Worm (Caenorhabditis elegans) whole organism, midembryonic: ENCODE data around the gene nhr-241.

Experiments used
- T22C8.4 ChIP-seq: fragments of 200-800 bp; sonication (Bioruptor generic); IDR thresholded peaks from 2 replicates; pipeline ENCODE4 v1.3.6; 2022; ENCODE audit warnings: missing genetic modification characterization, missing compliant biosample characterization
- cog-1 ChIP-seq: sonication (generic microtip); optimal IDR thresholded peaks from 2 replicates; lab custom pipeline; 2016; ENCODE audit warnings: missing genetic modification characterization, missing compliant biosample characterization
- med-1 ChIP-seq: sonication (generic microtip); optimal IDR thresholded peaks from 2 replicates; lab custom pipeline; 2017; ENCODE audit warnings: missing genetic modification characterization, mild to moderate bottlenecking, missing compliant biosample characterization, antibody characterized with exemption, missing genetic modification reagents; ENCODE audit not compliant: insufficient read depth
- ref-1 ChIP-seq: fragments of 200-800 bp; sonication (Bioruptor generic); conservative IDR thresholded peaks from 2 replicates; pipeline ENCODE4 v1.3.6; 2022; ENCODE audit warnings: missing genetic modification reagents, missing genetic modification characterization, missing compliant biosample characterization
- ztf-29 ChIP-seq: fragments of 200-800 bp; sonication (Bioruptor generic); IDR thresholded peaks from 2 replicates; pipeline ENCODE4 v1.3.6; 2022; ENCODE audit warnings: missing genetic modification reagents, missing genetic modification characterization, missing compliant biosample characterization

DNA sequence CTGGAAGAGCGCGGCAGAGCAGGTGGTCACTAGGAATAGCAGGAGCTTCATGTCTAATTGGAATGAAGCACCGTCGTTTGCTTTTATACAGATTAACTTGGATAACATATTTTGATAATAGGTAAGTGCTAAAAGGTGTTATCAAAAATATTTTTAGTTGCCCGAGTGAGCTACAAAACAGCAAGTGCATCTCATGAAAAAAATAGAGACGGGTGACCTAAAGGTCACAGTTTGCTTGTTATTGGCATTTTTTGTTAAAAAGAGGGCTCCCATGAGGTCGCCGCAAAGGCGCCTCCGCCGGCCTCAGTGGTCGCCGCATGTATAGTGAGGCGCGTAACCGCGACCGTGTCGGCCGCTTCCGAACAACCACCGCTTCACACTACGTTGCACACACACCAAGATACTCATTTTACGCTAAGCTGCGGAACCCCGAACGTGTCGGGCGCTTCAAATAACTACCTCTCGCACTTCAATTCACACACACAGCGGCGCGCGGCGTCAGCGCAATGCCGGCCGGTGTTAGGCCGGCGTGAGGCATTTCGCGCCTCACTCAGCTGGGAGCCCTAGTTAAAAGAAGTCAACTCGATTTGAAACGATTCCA, 30.2 kb downstream of the nhr-241 start, which contains the start of gene asp-19:
- TF ChIP-seq cog-1 (tag; lab: Kevin White, UChicago), result no peak
- no peak for TF ChIP-seq ref-1 (GFP tag; lab: Robert Waterston, UW)
- TF ChIP-seq ztf-29, result no peak
- no peak for TF ChIP-seq med-1
- no peak for TF ChIP-seq T22C8.4 (GFP tag; lab: Robert Waterston, UW)
